Fruit fly (Drosophila melanogaster) whole organism, wandering third instar larva: ENCODE measurements around the gene okr.

Experiments
- Abd-B ChIP-seq: fragments of >200 bp; optimal IDR thresholded peaks from 2 replicates; lab custom pipeline; 2017; ENCODE audit warnings: missing biosample characterization, missing genetic modification characterization
- CG9705 ChIP-seq: fragments of 200-800 bp; sonication (Bioruptor generic); optimal IDR thresholded peaks from 2 replicates; lab custom pipeline; 2018; ENCODE audit warnings: missing biosample characterization, mild to moderate bottlenecking, missing genetic modification characterization
- brk ChIP-seq: fragments of 200-800 bp; sonication (Bioruptor generic); optimal IDR thresholded peaks from 2 replicates; lab custom pipeline; 2016; ENCODE audit warnings: missing biosample characterization, mild to moderate bottlenecking, missing genetic modification characterization
- dmrt93B ChIP-seq: fragments of 200-800 bp; sonication (Bioruptor generic); optimal IDR thresholded peaks from 2 replicates; lab custom pipeline; 2018; ENCODE audit warnings: missing biosample characterization, mild to moderate bottlenecking, missing genetic modification characterization
- foxo ChIP-seq, 2 experiments: fragments of 200-800 bp; sonication (Bioruptor generic); optimal IDR thresholded peaks; 2 replicates in 1 of 2; 3 replicates in 1 of 2; lab custom pipeline; 2016 to 2017; ENCODE audit warnings: missing biosample characterization in 2 of 2, missing genetic modification characterization in 2 of 2
- h ChIP-seq: fragments of 200-800 bp; sonication (Bioruptor generic); optimal IDR thresholded peaks from 3 replicates; lab custom pipeline; 2016; ENCODE audit warnings: missing biosample characterization, mild to moderate bottlenecking, missing genetic modification characterization
- lola ChIP-seq: fragments of >200 bp; optimal IDR thresholded peaks from 2 replicates; lab custom pipeline; 2017; ENCODE audit warnings: missing biosample characterization, missing genetic modification characterization
- psq ChIP-seq: fragments of 200-800 bp; sonication (Bioruptor generic); optimal IDR thresholded peaks from 3 replicates; lab custom pipeline; 2017; ENCODE audit warnings: missing biosample characterization, mild to moderate bottlenecking, missing genetic modification characterization, moderate library complexity
- sv ChIP-seq: fragments of 200-800 bp; sonication (Bioruptor generic); optimal IDR thresholded peaks from 3 replicates; lab custom pipeline; 2016; ENCODE audit warnings: missing biosample characterization, missing genetic modification characterization
- usp ChIP-seq: fragments of >200 bp; optimal IDR thresholded peaks from 2 replicates; lab custom pipeline; 2017; ENCODE audit warnings: missing biosample characterization, missing genetic modification characterization

DNA sequence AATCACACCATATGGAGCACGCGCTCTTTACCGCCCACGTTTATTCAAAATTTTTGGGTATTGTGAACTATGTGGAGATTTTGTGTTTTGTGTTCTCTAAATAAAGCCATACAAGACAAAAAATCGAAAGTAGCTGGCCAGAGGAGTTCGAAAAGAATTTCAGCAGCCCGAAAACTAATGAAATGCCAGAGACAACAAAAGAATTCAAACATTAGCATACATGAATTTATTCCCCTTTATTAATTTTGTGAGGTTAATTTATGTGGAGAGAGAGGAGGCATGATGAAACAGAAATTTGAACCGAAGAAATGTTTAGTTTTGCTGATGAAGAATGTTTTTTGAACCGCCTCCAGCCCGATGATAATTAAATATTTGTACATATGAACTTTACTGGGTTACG lies 13.6 kb upstream of the okr start:
- TF ChIP-seq lola (GFP tag; lab: Kevin White, UChicago) (no peak), sv (GFP tag; lab: Kevin White, UChicago) (no peak), Abd-B (GFP tag; lab: Kevin White, UChicago) (no peak), foxo (GFP tag; optimal IDR thresholded peaks at IDR 0.05; lab: Kevin White, UChicago) (no peak), CG9705 (no peak), brk (GFP tag; lab: Kevin White, UChicago) (no peak), usp (GFP tag; lab: Kevin White, UChicago) (no peak), h (no peak), dmrt93B (no peak), psq (GFP tag; lab: Kevin White, UChicago) (no peak)
